Fruit fly (Drosophila melanogaster): ENCODE measurements around the gene LSm3.

- TF ChIP-seq Dll (optimal IDR thresholded peaks at IDR 0.05) (no peak), usp (GFP tag; optimal IDR thresholded peaks at IDR 0.05) (no peak)
Measured at dm6 chr3R:24017648-24018047, 21.6 kb downstream of the LSm3 start.

Measured in whole organism.